Worm (Caenorhabditis elegans): Measurements from ENCODE around the gene str-136.

Gene str-136

DNA sequence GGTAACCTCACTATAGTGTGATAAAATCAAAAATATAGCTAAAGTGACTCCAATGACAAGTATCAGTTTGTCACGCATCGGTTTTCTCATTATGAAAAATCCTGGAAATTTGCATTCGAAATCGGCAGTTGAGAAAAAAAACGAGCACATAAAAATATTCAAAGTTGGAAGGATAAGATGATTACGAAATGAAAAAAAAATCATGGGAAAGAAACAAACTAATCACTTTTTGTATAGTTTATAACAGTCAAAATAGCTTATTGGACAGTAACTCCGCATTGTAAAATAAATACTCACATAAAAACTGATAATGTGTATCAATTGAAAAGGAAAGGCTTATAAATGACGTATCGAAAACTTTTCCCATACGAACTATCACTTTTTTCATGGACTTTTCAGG is 35.9 kb downstream of the str-136 start, which contains the start of gene C16D9.4:
Gene C16D9.4, minus strand, starts transcription at position 101 of the 400 bp plus-strand sequence.
- peak; percentile 33; the same call in 1 of the 2 replicates for TF ChIP-seq php-3 (GFP tag; IDR thresholded peaks at IDR 0.05)
- TF ChIP-seq set-16 (GFP tag; IDR thresholded peaks at IDR 0.05) = no peak
- TF ChIP-seq zfp-2 (tag; optimal IDR thresholded peaks at IDR 0.05) = no peak
- no peak for TF ChIP-seq lsy-2 (tag; optimal IDR thresholded peaks at IDR 0.05)

DNA sequence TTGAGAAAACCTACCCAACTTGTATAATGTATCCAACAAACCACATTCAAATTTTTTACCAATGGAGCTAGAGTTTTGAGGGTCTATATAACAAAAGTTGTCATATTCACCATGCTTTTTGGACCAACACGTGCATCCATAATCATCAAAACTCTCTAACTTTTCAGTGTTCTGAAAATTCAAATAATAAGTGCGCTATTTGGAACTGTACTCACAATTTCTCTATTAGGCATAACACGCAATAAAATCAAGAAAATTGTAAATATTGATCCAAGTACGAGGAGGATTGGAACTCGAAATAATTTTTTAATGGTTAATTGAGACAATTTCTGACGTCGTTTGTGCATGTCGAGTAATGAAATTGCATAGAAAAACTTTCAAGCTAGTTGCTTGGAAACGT is 38.8 kb downstream of the str-136 start, which contains the start of gene C16D9.3:
Gene C16D9.3, minus strand, starts transcription at position 101 of the 400 bp plus-strand sequence.
- TF ChIP-seq nhr-102 (tag; optimal IDR thresholded peaks at IDR 0.05) = no peak
- no peak for TF ChIP-seq duxl-1 (tag; optimal IDR thresholded peaks at IDR 0.05; ENCODE audit: poor library complexity)
- no peak for TF ChIP-seq Y48G9A.11 (GFP tag; IDR thresholded peaks at IDR 0.05)
- no peak for TF ChIP-seq hif-1 (tag; optimal IDR thresholded peaks at IDR 0.05)
- no peak for TF ChIP-seq dmd-8 (GFP tag; IDR thresholded peaks at IDR 0.05)
- no peak for TF ChIP-seq lin-1 (GFP tag; IDR thresholded peaks at IDR 0.05)
- no peak for TF ChIP-seq saeg-2 (GFP tag; IDR thresholded peaks at IDR 0.05)
- TF ChIP-seq F10B5.3 (tag; optimal IDR thresholded peaks at IDR 0.05) = no peak
- no peak for TF ChIP-seq snpc-1.2 (GFP tag; IDR thresholded peaks at IDR 0.05)
- no peak for TF ChIP-seq daf-16 (GFP tag; optimal IDR thresholded peaks at IDR 0.05)
- TF ChIP-seq daf-16 (tag; optimal IDR thresholded peaks at IDR 0.05) = no peak

DNA sequence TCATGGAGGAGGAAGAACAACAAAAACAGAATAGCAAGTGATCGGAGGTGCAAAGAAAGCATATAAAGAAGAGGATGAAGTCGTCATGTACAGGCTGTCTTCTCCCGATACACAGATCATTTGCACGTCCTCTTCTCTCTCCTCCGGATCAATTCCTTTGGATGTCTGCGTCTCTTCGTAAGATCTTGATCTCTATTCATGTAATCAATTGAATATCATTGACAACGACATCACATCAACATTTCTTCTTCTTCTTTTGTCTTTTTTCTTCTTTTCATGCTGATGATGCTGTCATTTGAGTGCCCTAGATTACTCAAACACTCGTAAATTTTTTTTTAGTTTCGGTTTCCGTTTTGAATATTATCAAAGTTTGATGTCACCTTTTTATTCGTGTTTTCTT is 40.4 kb downstream of the str-136 start, which contains the start of gene rol-3:
Gene rol-3, minus strand, starts transcription at position 120 of the 400 bp plus-strand sequence.
- TF ChIP-seq nhr-102 (tag; optimal IDR thresholded peaks at IDR 0.05) (no peak), nhr-28 (tag; optimal IDR thresholded peaks at IDR 0.05) (peak; percentile 54), hlh-11 (tag; optimal IDR thresholded peaks at IDR 0.05) (peak; percentile 42)

DNA sequence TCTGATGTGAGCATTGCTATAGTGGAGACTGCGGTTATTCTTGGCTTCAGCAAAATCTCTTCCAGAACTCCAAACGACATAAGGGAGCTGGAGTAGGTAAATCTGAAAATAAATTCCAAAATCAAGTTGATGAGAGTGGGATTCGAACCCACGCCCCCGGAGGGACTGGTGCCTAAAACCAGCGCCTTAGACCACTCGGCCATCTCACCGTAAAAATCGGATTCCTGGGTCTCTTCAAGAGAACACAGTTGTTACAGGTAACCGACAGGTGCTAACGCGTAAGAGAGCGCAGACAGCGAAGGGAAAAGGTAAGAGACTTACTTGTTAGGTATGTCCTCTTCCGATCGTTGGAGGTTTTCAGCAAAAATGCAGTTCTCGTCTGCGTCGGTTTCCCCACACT is 43.4 kb downstream of the str-136 start:
- TF ChIP-seq ZK546.5 (tag; optimal IDR thresholded peaks at IDR 0.05) = no peak
- TF ChIP-seq nhr-41 (GFP tag; IDR thresholded peaks at IDR 0.05) = 0 out of 2 replicates have a peak, but pooled peaks have one; percentile 32
- TF ChIP-seq dpl-1 (GFP tag; optimal IDR thresholded peaks at IDR 0.05) = no peak
- TF ChIP-seq ceh-20 (GFP tag; IDR thresholded peaks at IDR 0.05) = no peak
- TF ChIP-seq Y5F2A.4 (GFP tag; optimal IDR thresholded peaks at IDR 0.05) = no peak
- 0 out of 2 replicates have a peak, but pooled peaks have one; percentile 24 for TF ChIP-seq madf-9 (GFP tag; conservative IDR thresholded peaks at IDR 0.05)
- no peak for TF ChIP-seq set-16 (GFP tag; IDR thresholded peaks at IDR 0.05)
- peak; percentile 66 for TF ChIP-seq dve-1 (tag; optimal IDR thresholded peaks at IDR 0.05; ENCODE audit: insufficient read depth)
- TF ChIP-seq ztf-7 (tag; optimal IDR thresholded peaks at IDR 0.05) = no peak
- TF ChIP-seq aly-2 (tag; optimal IDR thresholded peaks at IDR 0.05) = no peak
- peak; percentile 2 for TF ChIP-seq sdz-12 (GFP tag; optimal IDR thresholded peaks at IDR 0.05)
- peak; percentile 49; the same call in 1 of the 2 replicates for TF ChIP-seq dmd-6 (GFP tag; IDR thresholded peaks at IDR 0.05)
- peak; percentile 49 for TF ChIP-seq nhr-111 (GFP tag; optimal IDR thresholded peaks at IDR 0.05)
- TF ChIP-seq tag-97 (GFP tag; IDR thresholded peaks at IDR 0.05) = no peak
- TF ChIP-seq F26F4.8 (GFP tag; conservative IDR thresholded peaks at IDR 0.05) = 0 out of 2 replicates have a peak, but pooled peaks have one; percentile 45
- TF ChIP-seq ZK337.2 (GFP tag; IDR thresholded peaks at IDR 0.05) = no peak
- no peak for TF ChIP-seq zfp-3 (GFP tag; conservative IDR thresholded peaks at IDR 0.05)
- peak; percentile 41; the same call in 1 of the 2 replicates for TF ChIP-seq vab-7 (GFP tag; IDR thresholded peaks at IDR 0.05)
- peak; percentile 39 for TF ChIP-seq lir-3 (tag; optimal IDR thresholded peaks at IDR 0.05)
- TF ChIP-seq R02D3.7 (tag; optimal IDR thresholded peaks at IDR 0.05) = no peak
- TF ChIP-seq Y105C5A.15 (GFP tag; IDR thresholded peaks at IDR 0.05) = no peak
- no peak for TF ChIP-seq egl-43 (GFP tag; IDR thresholded peaks at IDR 0.05)
- no peak for TF ChIP-seq nhr-6 (tag; optimal IDR thresholded peaks at IDR 0.05)
- peak; percentile 55 for TF ChIP-seq hmg-1.1 (GFP tag; IDR thresholded peaks at IDR 0.05)
- peak; percentile 61 for TF ChIP-seq snpc-4 (tag; optimal IDR thresholded peaks at IDR 0.05)
- no peak for TF ChIP-seq fkh-10 (GFP tag; optimal IDR thresholded peaks at IDR 0.05)
- no peak for TF ChIP-seq T26A8.4 (GFP tag; IDR thresholded peaks at IDR 0.05)
- TF ChIP-seq nhr-10 (tag; optimal IDR thresholded peaks at IDR 0.05) = no peak
- TF ChIP-seq lin-1 (GFP tag; IDR thresholded peaks at IDR 0.05) = no peak
- peak; percentile 26 for TF ChIP-seq rbr-2 (tag; optimal IDR thresholded peaks at IDR 0.05)
- peak; percentile 65 for TF ChIP-seq snpc-1.2 (GFP tag; IDR thresholded peaks at IDR 0.05)
- 0 out of 2 replicates have a peak, but pooled peaks have one; percentile 32 for TF ChIP-seq dmd-8 (GFP tag; IDR thresholded peaks at IDR 0.05)

Data from whole organism, L4 larva.